Worm (Caenorhabditis elegans) whole organism, L4/young adult: ENCODE data around the gene Y38E10A.14.

Experiments used
- W03F9.2 ChIP-seq: fragments of 150-350 bp; optimal IDR thresholded peaks from 2 replicates; lab custom pipeline; 2014; ENCODE audit warnings: missing biosample characterization, missing genetic modification characterization
- dao-5 ChIP-seq: sonication (generic microtip); optimal IDR thresholded peaks from 2 replicates; lab custom pipeline; 2016; ENCODE audit warnings: missing genotype, missing genetic modification characterization, moderate library complexity, missing compliant biosample characterization
- him-1 ChIP-seq: sonication (generic microtip); optimal IDR thresholded peaks from 2 replicates; lab custom pipeline; 2016; ENCODE audit warnings: missing genotype, missing genetic modification reagents, missing genetic modification characterization, missing compliant biosample characterization

ce11 chrII:12626120-12626624 lies 1.8 kb upstream of the Y38E10A.14 start:
- TF ChIP-seq dao-5 (no peak), him-1 (tag; lab: Kevin White, UChicago) (no peak), W03F9.2 (no peak)
